Worm (Caenorhabditis elegans) whole organism, L2 larva: ENCODE measurements around the gene ttr-7.

ENCODE experiments used
- C34F6.9 ChIP-seq: fragments of 150-350 bp; optimal IDR thresholded peaks from 2 replicates; lab custom pipeline; 2014; ENCODE audit warnings: missing biosample characterization, missing genetic modification characterization
- F13H6.1 ChIP-seq: sonication (generic microtip); optimal IDR thresholded peaks from 2 replicates; lab custom pipeline; 2016; ENCODE audit warnings: missing genetic modification characterization, missing compliant biosample characterization
- R02D3.7 ChIP-seq: fragments of 150-350 bp; optimal IDR thresholded peaks from 2 replicates; lab custom pipeline; 2014; ENCODE audit warnings: missing biosample characterization, missing genetic modification characterization
- ama-1 ChIP-seq: fragments of 150-350 bp; optimal IDR thresholded peaks from 2 replicates; lab custom pipeline; 2018; ENCODE audit warnings: inconsistent platforms
- ceh-16 ChIP-seq: fragments of 150-350 bp; optimal IDR thresholded peaks from 2 replicates; lab custom pipeline; 2014; ENCODE audit warnings: missing biosample characterization, missing genetic modification characterization
- crh-2 ChIP-seq: sonication (generic microtip); optimal IDR thresholded peaks from 2 replicates; lab custom pipeline; 2017; ENCODE audit warnings: missing biosample characterization, missing genetic modification characterization
- dmd-4 ChIP-seq: sonication (generic microtip); optimal IDR thresholded peaks from 2 replicates; lab custom pipeline; 2017; ENCODE audit warnings: missing biosample characterization, missing genetic modification characterization
- egl-27 ChIP-seq: sonication (generic microtip); optimal IDR thresholded peaks from 3 replicates; lab custom pipeline; 2017; ENCODE audit warnings: missing biosample characterization, missing genetic modification reagents, missing genetic modification characterization
- fos-1 ChIP-seq: fragments of 150-350 bp; optimal IDR thresholded peaks from 2 replicates; lab custom pipeline; 2014; ENCODE audit warnings: missing biosample characterization, missing genetic modification characterization
- lin-11 ChIP-seq: fragments of 150-350 bp; sonication (generic microtip); optimal IDR thresholded peaks from 2 replicates; lab custom pipeline; 2014; ENCODE audit warnings: missing biosample characterization, missing genetic modification characterization, inconsistent platforms, mixed read lengths
- lin-13 ChIP-seq: fragments of 150-350 bp; optimal IDR thresholded peaks from 2 replicates; lab custom pipeline; 2014; ENCODE audit warnings: missing biosample characterization, missing genetic modification reagents, missing genetic modification characterization
- lin-39 ChIP-seq: fragments of 150-350 bp; optimal IDR thresholded peaks from 2 replicates; lab custom pipeline; 2014; ENCODE audit warnings: missing biosample characterization, missing genetic modification reagents, missing genetic modification characterization
- lsy-2 ChIP-seq, 2 experiments: fragments of 150-350 bp in 1 of 2; sonication (generic microtip) in 1 of 2; optimal IDR thresholded peaks; 2 replicates each; lab custom pipeline; 2014 to 2017; ENCODE audit warnings: missing biosample characterization in 2 of 2, missing genetic modification characterization in 2 of 2
- mab-5 ChIP-seq: fragments of 150-350 bp; optimal IDR thresholded peaks from 2 replicates; lab custom pipeline; 2014; ENCODE audit warnings: missing biosample characterization, missing genetic modification characterization
- mbf-1 ChIP-seq: sonication (generic microtip); optimal IDR thresholded peaks from 2 replicates; lab custom pipeline; 2017; ENCODE audit warnings: missing biosample characterization, missing genetic modification characterization
- mdl-1 ChIP-seq, 2 experiments: fragments of 150-350 bp in 1 of 2; sonication (generic microtip) in 1 of 2; optimal IDR thresholded peaks; 2 replicates each; lab custom pipeline; 2017; ENCODE audit warnings: missing biosample characterization in 2 of 2, missing genetic modification characterization in 2 of 2
- nhr-10 ChIP-seq: sonication (generic microtip); optimal IDR thresholded peaks from 2 replicates; lab custom pipeline; 2017; ENCODE audit warnings: missing biosample characterization, missing genetic modification characterization
- nhr-129 ChIP-seq: fragments of 150-350 bp; optimal IDR thresholded peaks from 2 replicates; lab custom pipeline; 2014; ENCODE audit warnings: missing biosample characterization, missing genetic modification characterization
- nhr-21 ChIP-seq: fragments of 150-350 bp; optimal IDR thresholded peaks from 2 replicates; lab custom pipeline; 2014; ENCODE audit warnings: missing biosample characterization, missing genetic modification characterization
- nhr-237 ChIP-seq: fragments of 150-350 bp; optimal IDR thresholded peaks from 2 replicates; lab custom pipeline; 2014; ENCODE audit warnings: missing biosample characterization, missing genetic modification characterization
- nhr-77 ChIP-seq: fragments of 150-350 bp; optimal IDR thresholded peaks from 2 replicates; lab custom pipeline; 2014; ENCODE audit warnings: missing biosample characterization, missing genetic modification characterization
- peb-1 ChIP-seq: fragments of 150-350 bp; optimal IDR thresholded peaks from 2 replicates; lab custom pipeline; 2014; ENCODE audit warnings: missing biosample characterization, missing genetic modification characterization
- skn-1 ChIP-seq: sonication (generic microtip); optimal IDR thresholded peaks from 2 replicates; lab custom pipeline; 2017; ENCODE audit warnings: missing biosample characterization, missing genetic modification characterization
- sma-9 ChIP-seq, 2 experiments: fragments of 150-350 bp in 1 of 2; sonication (generic microtip) in 1 of 2; optimal IDR thresholded peaks; 2 replicates each; lab custom pipeline; 2014 to 2016; ENCODE audit warnings: missing genetic modification characterization in 2 of 2, mild to moderate bottlenecking in 1 of 2, missing biosample characterization in 1 of 2, missing compliant biosample characterization in 1 of 2, missing genetic modification reagents in 1 of 2, moderate library complexity in 1 of 2
- unc-39 ChIP-seq: fragments of 150-350 bp; optimal IDR thresholded peaks from 2 replicates; lab custom pipeline; 2014; ENCODE audit warnings: missing biosample characterization, missing genetic modification characterization
- unc-55 ChIP-seq: fragments of 150-350 bp; sonication (generic microtip); optimal IDR thresholded peaks from 3 replicates; lab custom pipeline; 2014; ENCODE audit warnings: missing biosample characterization, missing genetic modification reagents, missing genetic modification characterization
- unc-62 ChIP-seq: fragments of 150-350 bp; optimal IDR thresholded peaks from 2 replicates; lab custom pipeline; 2014; ENCODE audit warnings: missing biosample characterization, missing genetic modification reagents, missing genetic modification characterization
- zag-1 ChIP-seq: fragments of 150-350 bp; optimal IDR thresholded peaks from 2 replicates; lab custom pipeline; 2014; ENCODE audit warnings: missing biosample characterization, missing genetic modification characterization
- ztf-1 ChIP-seq: fragments of 200-800 bp; sonication (Bioruptor generic); conservative IDR thresholded peaks from 2 replicates; pipeline ENCODE4 v1.3.6; 2022; ENCODE audit warnings: missing genetic modification characterization, missing compliant biosample characterization

ttr-7 gene

ce11 chrIII:609549-609948 is 3.7 kb downstream of the ttr-7 start, which contains the start of gene best-17:
Gene best-17, minus strand, starts transcription at chrIII:609649.
- TF ChIP-seq unc-62 (GFP tag; lab: Kevin White, UChicago): no peak
- no peak for TF ChIP-seq peb-1 (tag; lab: Kevin White, UChicago)
- no peak for TF ChIP-seq dmd-4 (tag; lab: Kevin White, UChicago)
- no peak for TF ChIP-seq mab-5 (tag; lab: Kevin White, UChicago)
- no peak for TF ChIP-seq mdl-1 (tag; optimal IDR thresholded peaks at IDR 0.05; lab: Kevin White, UChicago)
- no peak for TF ChIP-seq lin-13 (GFP tag; lab: Kevin White, UChicago)
- no peak for TF ChIP-seq unc-55 (GFP tag; lab: Kevin White, UChicago)
- no peak for TF ChIP-seq ama-1 (lab: Kevin White, UChicago)
- TF ChIP-seq zag-1 (tag; lab: Kevin White, UChicago): no peak
- TF ChIP-seq mbf-1: no peak
- TF ChIP-seq egl-27 (tag; lab: Kevin White, UChicago): no peak
- TF ChIP-seq lin-11 (tag; lab: Kevin White, UChicago): no peak
- TF ChIP-seq skn-1: no peak
- no peak for TF ChIP-seq lin-39

- TF ChIP-seq unc-55 (GFP tag; lab: Kevin White, UChicago) (peak; percentile 6), lin-11 (tag; lab: Kevin White, UChicago) (no peak)
- TF ChIP-seq, all 48 proteins: peak for 1
These were observed 6.1 kb downstream of the ttr-7 start for ce11 chrIII:611900-612299.

ce11 chrIII:612759-613158 is 7.0 kb downstream of the ttr-7 start:
- TF ChIP-seq fos-1 (tag; lab: Kevin White, UChicago) (no peak), F13H6.1 (tag; lab: Kevin White, UChicago) (no peak), crh-2 (peak; percentile 4), ceh-16 (tag; lab: Kevin White, UChicago) (no peak)

- TF ChIP-seq ama-1 (lab: Kevin White, UChicago): no peak
- TF ChIP-seq lsy-2 (tag; optimal IDR thresholded peaks at IDR 0.05; lab: Kevin White, UChicago): no peak
These were observed 8.6 kb downstream of the ttr-7 start, which contains the start of gene T19C3.3 for ce11 chrIII:614447-614846. Gene T19C3.3, minus strand, starts transcription at chrIII:614547.

- TF ChIP-seq nhr-10 (tag; lab: Kevin White, UChicago): no peak
- TF ChIP-seq unc-55 (GFP tag; lab: Kevin White, UChicago): no peak
- TF ChIP-seq skn-1: no peak
- TF ChIP-seq nhr-77 (tag; lab: Kevin White, UChicago): no peak
- TF ChIP-seq ama-1 (lab: Kevin White, UChicago): no peak
- TF ChIP-seq mbf-1: no peak
- no peak for TF ChIP-seq sma-9 (GFP tag; optimal IDR thresholded peaks at IDR 0.05; lab: Kevin White, UChicago)
- no peak for TF ChIP-seq sma-9 (tag; optimal IDR thresholded peaks at IDR 0.05; lab: Kevin White, UChicago)
- no peak for TF ChIP-seq crh-2
- no peak for TF ChIP-seq C34F6.9 (tag; lab: Kevin White, UChicago)
- no peak for TF ChIP-seq nhr-21 (tag; lab: Kevin White, UChicago)
These were observed 11.7 kb downstream of the ttr-7 start, which contains the start of gene T19C3.2 for ce11 chrIII:617467-617866. Gene T19C3.2, minus strand, starts transcription at chrIII:617567.

ce11 chrIII:620204-620718 is 14.5 kb downstream of the ttr-7 start, which contains the start of gene T19C3.4:
Gene T19C3.4, minus strand, starts transcription at chrIII:620254.
- no peak for TF ChIP-seq lsy-2 (tag; optimal IDR thresholded peaks at IDR 0.05; lab: Kevin White, UChicago)
- no peak for TF ChIP-seq lin-11 (tag; lab: Kevin White, UChicago)
- no peak for TF ChIP-seq zag-1 (tag; lab: Kevin White, UChicago)
- TF ChIP-seq unc-39 (tag; lab: Kevin White, UChicago): no peak
- TF ChIP-seq mbf-1: no peak
- TF ChIP-seq R02D3.7 (tag; lab: Kevin White, UChicago): no peak
- TF ChIP-seq crh-2: peak; percentile 17
- peak; percentile 20 for TF ChIP-seq fos-1 (tag; lab: Kevin White, UChicago)
- TF ChIP-seq dmd-4 (tag; lab: Kevin White, UChicago): no peak
- TF ChIP-seq sma-9 (GFP tag; optimal IDR thresholded peaks at IDR 0.05; lab: Kevin White, UChicago): peak; percentile 36
- TF ChIP-seq sma-9 (tag; optimal IDR thresholded peaks at IDR 0.05; lab: Kevin White, UChicago): no peak
- TF ChIP-seq nhr-237 (tag; lab: Kevin White, UChicago): no peak
- no peak for TF ChIP-seq nhr-129 (tag; lab: Kevin White, UChicago)
- TF ChIP-seq ztf-1 (GFP tag; lab: Robert Waterston, UW): no peak
- TF ChIP-seq, all 48 proteins: peak for 3
